Fruit fly (Drosophila melanogaster): ENCODE data around the gene Pgcl.

- TF ChIP-seq CTCF (optimal IDR thresholded peaks at IDR 0.05) (no peak), CG8478 (optimal IDR thresholded peaks at IDR 0.05) (no peak)
These were observed at the start of gene Pgcl for dm6 chrX:437404-437803.
